Worm (Caenorhabditis elegans) whole organism, L3 larva: ENCODE data around the gene C17H11.6.

Experiments
- R02D3.7 ChIP-seq: fragments of 150-350 bp; optimal IDR thresholded peaks from 2 replicates; lab custom pipeline; 2014; ENCODE audit warnings: missing biosample characterization, missing genetic modification characterization
- ama-1 ChIP-seq: fragments of 150-350 bp; optimal IDR thresholded peaks from 2 replicates; lab custom pipeline; 2018
- ceh-16 ChIP-seq: sonication (generic microtip); optimal IDR thresholded peaks from 2 replicates; lab custom pipeline; 2017; ENCODE audit warnings: missing biosample characterization, missing genetic modification characterization
- ceh-82 ChIP-seq: fragments of 150-350 bp; optimal IDR thresholded peaks from 2 replicates; lab custom pipeline; 2014; ENCODE audit warnings: missing biosample characterization, missing genetic modification characterization
- daf-12 ChIP-seq: fragments of 150-350 bp; optimal IDR thresholded peaks from 2 replicates; lab custom pipeline; 2014; ENCODE audit warnings: missing biosample characterization, missing genetic modification reagents, missing genetic modification characterization
- egl-27 ChIP-seq: sonication (generic microtip); optimal IDR thresholded peaks from 4 replicates; lab custom pipeline; 2017; ENCODE audit warnings: missing biosample characterization, missing genetic modification reagents, missing genetic modification characterization
- elt-1 ChIP-seq: fragments of 150-350 bp; optimal IDR thresholded peaks from 2 replicates; lab custom pipeline; 2014; ENCODE audit warnings: missing biosample characterization, missing genetic modification characterization
- elt-2 ChIP-seq: sonication (generic microtip); optimal IDR thresholded peaks from 2 replicates; lab custom pipeline; 2016; ENCODE audit warnings: missing genetic modification reagents, mild to moderate bottlenecking, missing genetic modification characterization, missing compliant biosample characterization
- elt-3 ChIP-seq, 3 experiments: fragments of 150-350 bp in 1 of 3; sonication (generic microtip) in 2 of 3; optimal IDR thresholded peaks; 2 replicates in 2 of 3; 4 replicates in 1 of 3; lab custom pipeline; 2014 to 2017; ENCODE audit warnings: missing biosample characterization in 3 of 3, missing genetic modification characterization in 3 of 3
- fkh-10 ChIP-seq: sonication (generic microtip); optimal IDR thresholded peaks from 2 replicates; lab custom pipeline; 2017; ENCODE audit warnings: missing biosample characterization, missing genetic modification reagents, missing genetic modification characterization
- fkh-2 ChIP-seq: fragments of 150-350 bp; optimal IDR thresholded peaks from 2 replicates; lab custom pipeline; 2014; ENCODE audit warnings: missing biosample characterization, missing genetic modification reagents, missing genetic modification characterization
- fos-1 ChIP-seq: fragments of 150-350 bp; optimal IDR thresholded peaks from 2 replicates; lab custom pipeline; 2014; ENCODE audit warnings: missing biosample characterization, missing genetic modification characterization
- hmg-11 ChIP-seq: sonication (generic microtip); optimal IDR thresholded peaks from 2 replicates; lab custom pipeline; 2016; ENCODE audit warnings: missing genetic modification characterization, missing compliant biosample characterization
- jun-1 ChIP-seq: fragments of 150-350 bp; optimal IDR thresholded peaks from 2 replicates; lab custom pipeline; 2014; ENCODE audit warnings: missing biosample characterization, missing genetic modification reagents, missing genetic modification characterization
- lin-15B ChIP-seq: fragments of 150-350 bp; optimal IDR thresholded peaks from 2 replicates; lab custom pipeline; 2014; ENCODE audit warnings: missing biosample characterization, missing genetic modification characterization
- lin-39 ChIP-seq: fragments of 150-350 bp; optimal IDR thresholded peaks from 2 replicates; lab custom pipeline; 2018; ENCODE audit warnings: missing biosample characterization, missing genetic modification reagents, missing genetic modification characterization
- mdl-1 ChIP-seq: fragments of 150-350 bp; optimal IDR thresholded peaks from 2 replicates; lab custom pipeline; 2014; ENCODE audit warnings: missing biosample characterization, missing genetic modification characterization
- nfya-1 ChIP-seq: sonication (generic microtip); optimal IDR thresholded peaks from 2 replicates; lab custom pipeline; 2017; ENCODE audit warnings: missing genetic modification characterization, mild to moderate bottlenecking, missing compliant biosample characterization, antibody characterized with exemption, moderate library complexity; ENCODE audit not compliant: insufficient read depth
- nhr-11 ChIP-seq: fragments of 150-350 bp; optimal IDR thresholded peaks from 2 replicates; lab custom pipeline; 2014; ENCODE audit warnings: missing biosample characterization, missing genetic modification characterization
- nhr-23 ChIP-seq: fragments of 150-350 bp; optimal IDR thresholded peaks from 2 replicates; lab custom pipeline; 2014; ENCODE audit warnings: missing biosample characterization, missing genetic modification reagents, missing genetic modification characterization
- nhr-25 ChIP-seq: sonication (generic microtip); optimal IDR thresholded peaks from 2 replicates; lab custom pipeline; 2017; ENCODE audit warnings: missing biosample characterization, missing genetic modification characterization
- nhr-43 ChIP-seq: sonication (generic microtip); optimal IDR thresholded peaks from 2 replicates; lab custom pipeline; 2016; ENCODE audit warnings: mild to moderate bottlenecking, missing genetic modification characterization, missing compliant biosample characterization; ENCODE audit not compliant: poor library complexity, severe bottlenecking
- nhr-67 ChIP-seq: fragments of 150-350 bp; optimal IDR thresholded peaks from 2 replicates; lab custom pipeline; 2014; ENCODE audit warnings: missing biosample characterization, missing genetic modification characterization
- nhr-76 ChIP-seq: fragments of 150-350 bp; sonication (generic microtip); optimal IDR thresholded peaks from 5 replicates; lab custom pipeline; 2014; ENCODE audit warnings: missing biosample characterization, missing genetic modification characterization
- nhr-77 ChIP-seq: fragments of 150-350 bp; optimal IDR thresholded peaks from 2 replicates; lab custom pipeline; 2014; ENCODE audit warnings: missing biosample characterization, missing genetic modification characterization
- pqm-1 ChIP-seq: fragments of 150-350 bp; optimal IDR thresholded peaks from 2 replicates; lab custom pipeline; 2017; ENCODE audit warnings: missing biosample characterization, missing genetic modification characterization, inconsistent platforms
- sea-2 ChIP-seq: fragments of 150-350 bp; sonication (generic microtip); optimal IDR thresholded peaks from 4 replicates; lab custom pipeline; 2014; ENCODE audit warnings: missing biosample characterization, missing genetic modification reagents, missing genetic modification characterization
- skn-1 ChIP-seq: fragments of 150-350 bp; optimal IDR thresholded peaks from 2 replicates; lab custom pipeline; 2014; ENCODE audit warnings: missing biosample characterization, missing genetic modification characterization
- tbx-2 ChIP-seq: sonication (generic microtip); optimal IDR thresholded peaks from 2 replicates; lab custom pipeline; 2016; ENCODE audit warnings: mild to moderate bottlenecking, missing genetic modification characterization, missing compliant biosample characterization
- unc-39 ChIP-seq: sonication (generic microtip); optimal IDR thresholded peaks from 4 replicates; lab custom pipeline; 2017; ENCODE audit warnings: missing biosample characterization, missing genetic modification characterization
- zag-1 ChIP-seq: fragments of 150-350 bp; optimal IDR thresholded peaks from 2 replicates; lab custom pipeline; 2014; ENCODE audit warnings: missing biosample characterization, missing genetic modification characterization

C17H11.6 gene

DNA sequence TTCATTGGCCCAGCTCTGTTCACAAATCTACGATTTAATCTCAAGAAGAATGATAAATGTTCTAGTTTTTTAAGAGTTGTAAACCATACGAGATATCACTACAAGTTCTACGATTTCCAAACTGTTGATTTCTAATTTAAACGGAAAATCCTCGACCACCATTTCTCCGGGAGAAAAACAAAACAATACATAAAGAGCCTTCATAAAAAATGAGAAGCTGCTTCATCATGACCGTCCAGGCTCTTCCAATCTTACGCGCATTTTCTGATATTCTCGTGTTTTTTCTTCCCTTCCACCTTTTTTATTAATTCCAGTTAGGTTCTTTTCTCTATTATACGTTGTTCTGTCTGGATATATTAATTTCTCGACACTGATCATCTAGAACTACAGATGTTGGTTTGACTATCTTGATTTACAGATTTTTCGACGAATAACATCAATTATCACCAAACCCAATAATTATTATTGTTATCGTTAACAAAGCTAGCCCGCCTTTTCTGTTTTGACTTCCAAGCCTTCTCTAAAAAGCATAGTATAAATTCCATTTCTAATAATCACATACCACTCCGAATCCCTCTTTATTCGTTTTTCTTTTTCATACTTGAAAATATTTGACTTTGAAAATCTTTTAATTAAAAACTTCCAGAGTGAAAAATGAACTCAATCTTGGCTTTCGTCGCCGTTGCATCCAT lies 11.0 kb upstream of the C17H11.6 start, which contains the start of gene C47D2.1:
C47D2.1 (plus strand) TSS at position 642 of the 692 bp plus-strand sequence.
- TF ChIP-seq ceh-16 (no peak), nhr-76 (tag; lab: Kevin White, UChicago) (no peak), lin-39 (no peak), nfya-1 (tag; lab: Kevin White, UChicago) (no peak), ama-1 (lab: Kevin White, UChicago) (no peak), fos-1 (no peak), nhr-67 (tag; lab: Kevin White, UChicago) (no peak), elt-1 (no peak), daf-12 (tag; lab: Kevin White, UChicago) (no peak), fkh-10 (no peak)

DNA sequence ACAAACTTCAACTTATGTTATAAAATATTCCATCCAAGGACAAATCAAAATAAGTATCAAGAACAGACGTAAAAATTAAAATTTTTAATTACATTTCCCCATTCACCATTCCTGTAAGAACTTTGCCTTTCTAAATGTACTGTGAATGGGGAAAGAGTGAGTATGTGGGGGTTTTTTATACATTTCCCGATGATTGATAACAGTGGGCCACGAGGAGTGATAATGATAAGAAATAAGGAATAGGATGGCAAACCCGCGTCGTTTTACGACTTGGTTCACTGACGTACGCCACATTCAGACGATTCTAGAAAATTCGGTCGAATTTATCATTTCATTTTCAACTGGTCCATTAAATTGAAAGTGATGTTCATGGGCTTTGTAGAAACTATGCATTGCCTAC lies 7.4 kb upstream of the C17H11.6 start, which contains the start of gene cdd-1:
cdd-1 (minus strand) TSS at position 151 of the 400 bp plus-strand sequence.
- peak; percentile 38 for TF ChIP-seq fos-1
- TF ChIP-seq R02D3.7 (tag; lab: Kevin White, UChicago): peak; percentile 5
- TF ChIP-seq jun-1 (tag; lab: Kevin White, UChicago): peak; percentile 7
- no peak for TF ChIP-seq elt-1
- TF ChIP-seq elt-3 (tag; optimal IDR thresholded peaks at IDR 0.05; lab: Kevin White, UChicago): peak in 1 of 3 experiments; percentile 50
- TF ChIP-seq nfya-1 (tag; lab: Kevin White, UChicago): peak; percentile 17
- no peak for TF ChIP-seq fkh-10
- peak; percentile 96 for TF ChIP-seq elt-2 (tag; lab: Kevin White, UChicago)
- no peak for TF ChIP-seq unc-39 (tag; lab: Kevin White, UChicago)
- TF ChIP-seq nhr-23 (tag; lab: Kevin White, UChicago): no peak
- TF ChIP-seq pqm-1 (tag; lab: Kevin White, UChicago): peak; percentile 72
- TF ChIP-seq, all 47 proteins: peak for 7

DNA sequence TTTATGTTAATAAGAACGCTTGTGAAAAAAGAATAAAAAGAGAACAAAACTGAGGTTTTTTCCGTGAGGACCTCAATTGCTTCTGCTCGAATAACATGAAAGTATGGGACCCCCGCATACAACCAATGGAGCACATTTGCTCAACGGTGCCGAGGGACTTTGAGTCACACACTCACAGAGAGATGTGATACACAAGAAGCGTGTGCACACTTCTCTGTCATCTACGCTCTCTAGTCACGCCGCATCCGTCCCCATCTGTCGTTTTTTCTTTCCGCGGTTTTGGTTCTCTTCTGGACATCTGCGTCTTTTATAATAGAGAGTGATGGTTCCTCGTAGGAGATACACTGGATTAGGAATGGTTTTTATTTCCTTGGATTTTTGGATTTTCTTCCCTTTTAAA lies 2.3 kb upstream of the C17H11.6 start:
- peak; percentile 72 for TF ChIP-seq nfya-1 (tag; lab: Kevin White, UChicago)
- TF ChIP-seq ceh-82 (tag; lab: Kevin White, UChicago): no peak
- TF ChIP-seq daf-12 (tag; lab: Kevin White, UChicago): no peak
- peak; percentile 11 for TF ChIP-seq nhr-43 (tag; lab: Kevin White, UChicago)
- TF ChIP-seq lin-39: peak; percentile 82
- TF ChIP-seq hmg-11 (tag; lab: Kevin White, UChicago): peak; percentile 81
- TF ChIP-seq fkh-2 (tag; lab: Kevin White, UChicago): peak; percentile 47
- TF ChIP-seq lin-15B: peak; percentile 58

DNA sequence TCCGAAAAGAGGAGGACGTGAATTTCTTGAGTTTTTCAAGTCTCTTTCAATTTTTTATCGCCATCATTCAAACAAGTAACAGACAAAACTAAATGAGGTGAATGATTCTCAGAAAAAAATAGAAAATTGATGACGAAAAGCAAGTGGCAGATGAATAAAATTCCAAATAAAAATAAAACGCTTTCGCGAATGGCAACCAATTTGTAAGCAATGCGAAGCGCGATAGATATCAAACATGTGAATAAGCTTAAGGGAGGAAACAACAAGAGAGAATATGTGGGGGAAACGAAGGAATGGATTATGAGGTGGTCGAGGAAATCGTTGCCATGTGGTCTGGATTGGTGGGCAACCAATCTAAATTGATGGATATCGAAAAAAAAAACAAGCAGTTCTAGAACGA lies 891 bp upstream of the C17H11.6 start:
- TF ChIP-seq skn-1 (tag; lab: Kevin White, UChicago): no peak
- no peak for TF ChIP-seq nhr-76 (tag; lab: Kevin White, UChicago)
- TF ChIP-seq nfya-1 (tag; lab: Kevin White, UChicago): no peak
- no peak for TF ChIP-seq nhr-11 (tag; lab: Kevin White, UChicago)
- TF ChIP-seq unc-39 (tag; lab: Kevin White, UChicago): no peak
- no peak for TF ChIP-seq nhr-77 (tag; lab: Kevin White, UChicago)
- TF ChIP-seq hmg-11 (tag; lab: Kevin White, UChicago): no peak

DNA sequence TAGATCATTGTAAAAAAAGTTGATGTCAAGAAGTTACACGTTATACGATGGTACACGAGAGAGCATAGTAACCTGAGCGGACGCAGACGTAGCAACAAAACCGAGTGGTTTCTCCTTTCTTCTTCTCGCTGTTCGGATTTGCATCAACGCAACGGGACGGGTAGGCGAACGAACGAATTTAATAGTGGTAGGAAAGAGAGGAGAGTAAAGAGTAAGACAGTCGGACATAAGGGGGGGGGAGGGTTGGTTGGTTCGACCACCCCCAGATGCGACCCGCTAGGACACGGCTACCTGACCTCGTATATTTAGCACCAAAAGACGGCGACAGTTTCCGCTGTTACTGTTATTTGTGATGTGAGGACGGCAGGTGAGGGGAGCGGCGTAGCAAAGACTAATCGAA lies 2.4 kb downstream of the C17H11.6 start:
- TF ChIP-seq fkh-10 (no peak), nhr-76 (tag; lab: Kevin White, UChicago) (no peak), hmg-11 (tag; lab: Kevin White, UChicago) (peak; percentile 13), mdl-1 (tag; lab: Kevin White, UChicago) (no peak), zag-1 (tag; lab: Kevin White, UChicago) (no peak), sea-2 (no peak), egl-27 (no peak), nhr-25 (tag; lab: Kevin White, UChicago) (peak; percentile 70), lin-39 (no peak), nhr-23 (tag; lab: Kevin White, UChicago) (peak; percentile 14)
- TF ChIP-seq, all 47 proteins: peak for 3

DNA sequence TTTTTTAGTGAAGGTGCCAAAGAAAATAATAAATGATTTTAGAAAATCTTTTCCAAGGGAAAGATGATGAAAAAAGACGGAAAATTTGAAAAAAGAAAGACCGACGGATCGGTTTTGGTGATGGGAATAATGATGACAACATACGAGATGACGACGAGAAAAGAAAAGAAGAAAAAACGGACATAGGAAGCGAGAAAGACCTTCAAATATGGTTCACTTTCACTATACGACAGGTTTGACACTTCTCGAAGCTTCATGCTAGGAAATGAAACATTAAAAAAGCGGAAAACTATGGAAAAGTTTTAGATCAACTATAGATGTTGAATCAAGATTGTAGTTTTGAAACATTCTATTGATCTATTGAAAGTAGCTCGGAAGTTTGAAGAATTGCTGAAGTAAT lies 3.4 kb downstream of the C17H11.6 start:
- TF ChIP-seq nhr-23 (tag; lab: Kevin White, UChicago): peak; percentile 65
- peak; percentile 81 for TF ChIP-seq nhr-25 (tag; lab: Kevin White, UChicago)
- no peak for TF ChIP-seq tbx-2 (tag; lab: Kevin White, UChicago)
